Fruit fly (Drosophila melanogaster) whole organism, prepupa: ENCODE measurements around the gene CG5697.
A peak's percentile ranks its signal among the peaks of the same experiment; 100 is the strongest.

ENCODE experiments used
- CG11762 ChIP-seq: fragments of 200-800 bp; sonication (Bioruptor generic); optimal IDR thresholded peaks from 3 replicates; lab custom pipeline; 2016; ENCODE audit warnings: missing biosample characterization, missing genetic modification characterization; ENCODE audit not compliant: insufficient read depth
- CG11902 ChIP-seq: fragments of 200-800 bp; sonication (Bioruptor generic); optimal IDR thresholded peaks from 3 replicates; lab custom pipeline; 2016; ENCODE audit warnings: missing biosample characterization, missing genetic modification characterization
- CG1621 ChIP-seq: fragments of 200-800 bp; sonication (Bioruptor generic); optimal IDR thresholded peaks from 3 replicates; lab custom pipeline; 2018; ENCODE audit warnings: missing biosample characterization, mild to moderate bottlenecking, missing genetic modification characterization
- CG16779 ChIP-seq: fragments of 200-800 bp; sonication (Bioruptor generic); optimal IDR thresholded peaks from 3 replicates; lab custom pipeline; 2017; ENCODE audit warnings: missing biosample characterization, mild to moderate bottlenecking, missing genetic modification characterization
- CG3032 ChIP-seq: fragments of 200-800 bp; optimal IDR thresholded peaks from 2 replicates; lab custom pipeline; 2019; ENCODE audit warnings: missing biosample characterization, mild to moderate bottlenecking, missing genetic modification characterization, moderate library complexity
- CG34406 ChIP-seq: fragments of 200-800 bp; sonication (Bioruptor generic); optimal IDR thresholded peaks from 3 replicates; lab custom pipeline; 2016; ENCODE audit warnings: missing biosample characterization, missing genetic modification characterization
- CG6792 ChIP-seq: fragments of 200-800 bp; sonication (Bioruptor generic); optimal IDR thresholded peaks from 3 replicates; lab custom pipeline; 2016; ENCODE audit warnings: missing biosample characterization, missing genetic modification characterization
- CG7368 ChIP-seq: fragments of 200-800 bp; sonication (Bioruptor generic); optimal IDR thresholded peaks from 3 replicates; lab custom pipeline; 2016; ENCODE audit warnings: missing biosample characterization, missing genetic modification characterization
- CG8119 ChIP-seq: fragments of 200-800 bp; sonication (Bioruptor generic); IDR thresholded peaks from 3 replicates; pipeline ENCODE4 v1.3.6; 2022; ENCODE audit warnings: missing biosample characterization, missing genetic modification characterization
- CG8632 ChIP-seq: fragments of 200-800 bp; sonication (Bioruptor generic); optimal IDR thresholded peaks from 3 replicates; lab custom pipeline; 2016; ENCODE audit warnings: missing biosample characterization, missing genetic modification characterization
- CG9139 ChIP-seq: fragments of 200-800 bp; sonication (Bioruptor generic); optimal IDR thresholded peaks from 3 replicates; lab custom pipeline; 2017; ENCODE audit warnings: missing biosample characterization, mild to moderate bottlenecking, missing genetic modification characterization
- Eip75B ChIP-seq: fragments of 200-800 bp; sonication (Bioruptor generic); optimal IDR thresholded peaks from 3 replicates; lab custom pipeline; 2016; ENCODE audit warnings: missing biosample characterization, missing genetic modification characterization
- Eip78C ChIP-seq: fragments of 200-800 bp; sonication (Bioruptor generic); peaks from one replicate; lab custom pipeline; 2016; ENCODE audit warnings: missing biosample characterization, missing genetic modification characterization
- Eip93F ChIP-seq: fragments of 200-800 bp; sonication (Bioruptor generic); optimal IDR thresholded peaks from 2 replicates; lab custom pipeline; 2016; ENCODE audit warnings: missing biosample characterization, mild to moderate bottlenecking, missing genetic modification characterization
- Ets21C ChIP-seq: fragments of 200-800 bp; sonication (Bioruptor generic); optimal IDR thresholded peaks from 3 replicates; lab custom pipeline; 2016; ENCODE audit warnings: missing biosample characterization, missing genetic modification characterization
- Hr38 ChIP-seq: sonication (Bioruptor generic); optimal IDR thresholded peaks from 2 replicates; lab custom pipeline; 2016; ENCODE audit warnings: missing biosample characterization, missing genetic modification characterization
- Hr39 ChIP-seq: fragments of 200-800 bp; sonication (Bioruptor generic); optimal IDR thresholded peaks from 2 replicates; lab custom pipeline; 2016; ENCODE audit warnings: missing biosample characterization, missing genetic modification characterization
- Hr4 ChIP-seq: fragments of 200-800 bp; sonication (Bioruptor generic); optimal IDR thresholded peaks from 3 replicates; lab custom pipeline; 2016; ENCODE audit warnings: missing biosample characterization, missing genetic modification characterization
- Lpt ChIP-seq: fragments of 200-800 bp; sonication (Bioruptor generic); optimal IDR thresholded peaks from 3 replicates; lab custom pipeline; 2016; ENCODE audit warnings: missing biosample characterization, missing genetic modification characterization
- Smox ChIP-seq: fragments of 200-800 bp; sonication (Bioruptor generic); optimal IDR thresholded peaks from 3 replicates; lab custom pipeline; 2016; ENCODE audit warnings: missing biosample characterization, missing genetic modification characterization
- Sox14 ChIP-seq: fragments of 200-800 bp; sonication (Bioruptor generic); optimal IDR thresholded peaks from 3 replicates; lab custom pipeline; 2016; ENCODE audit warnings: missing biosample characterization, missing genetic modification characterization
- achi ChIP-seq: fragments of 200-800 bp; sonication (Bioruptor generic); optimal IDR thresholded peaks from 3 replicates; lab custom pipeline; 2016; ENCODE audit warnings: missing biosample characterization, missing genetic modification characterization
- cyc ChIP-seq: fragments of 200-800 bp; sonication (Bioruptor generic); optimal IDR thresholded peaks from 3 replicates; lab custom pipeline; 2016; ENCODE audit warnings: missing biosample characterization, missing genetic modification characterization
- dac ChIP-seq: fragments of 200-800 bp; sonication (Bioruptor generic); optimal IDR thresholded peaks from 2 replicates; lab custom pipeline; 2017; ENCODE audit warnings: missing biosample characterization, mild to moderate bottlenecking, missing genetic modification characterization
- dsx ChIP-seq: fragments of 200-800 bp; optimal IDR thresholded peaks from 3 replicates; lab custom pipeline; 2019; ENCODE audit warnings: missing biosample characterization, mild to moderate bottlenecking, missing genetic modification characterization, moderate library complexity; ENCODE audit not compliant: poor library complexity, severe bottlenecking
- eg ChIP-seq: fragments of 200-800 bp; sonication (Bioruptor generic); IDR thresholded peaks from 3 replicates; pipeline ENCODE4 v1.3.6; 2022; ENCODE audit warnings: missing biosample characterization, missing genetic modification characterization
- esn ChIP-seq: fragments of 200-800 bp; sonication (Bioruptor generic); optimal IDR thresholded peaks from 2 replicates; lab custom pipeline; 2016; ENCODE audit warnings: missing biosample characterization, mild to moderate bottlenecking, missing genetic modification characterization, moderate library complexity
- fd59A ChIP-seq: fragments of 200-800 bp; sonication (Bioruptor generic); optimal IDR thresholded peaks from 2 replicates; lab custom pipeline; 2017; ENCODE audit warnings: missing biosample characterization, mild to moderate bottlenecking, missing genetic modification characterization, missing genetic modification reagents
- fd85E ChIP-seq: fragments of 200-800 bp; sonication (Bioruptor generic); optimal IDR thresholded peaks from 3 replicates; lab custom pipeline; 2016; ENCODE audit warnings: missing biosample characterization, missing genetic modification characterization
- lz ChIP-seq: fragments of 200-800 bp; sonication (Bioruptor generic); optimal IDR thresholded peaks from 3 replicates; lab custom pipeline; 2016; ENCODE audit warnings: missing biosample characterization, missing genetic modification characterization
- net ChIP-seq: fragments of 200-800 bp; sonication (Bioruptor generic); optimal IDR thresholded peaks from 3 replicates; lab custom pipeline; 2016; ENCODE audit warnings: missing biosample characterization, missing genetic modification characterization
- pdm3 ChIP-seq: fragments of 200-800 bp; sonication (Bioruptor generic); optimal IDR thresholded peaks from 3 replicates; lab custom pipeline; 2016; ENCODE audit warnings: missing biosample characterization, missing genetic modification characterization
- salr ChIP-seq, 2 experiments: fragments of 200-800 bp; sonication (Bioruptor generic); optimal IDR thresholded peaks; 3 replicates each; lab custom pipeline; 2016 to 2018; ENCODE audit warnings: missing biosample characterization in 2 of 2, missing genetic modification characterization in 2 of 2, mild to moderate bottlenecking in 1 of 2
- spab ChIP-seq: fragments of 200-800 bp; sonication (Bioruptor generic); optimal IDR thresholded peaks from 2 replicates; lab custom pipeline; 2017; ENCODE audit warnings: missing biosample characterization, mild to moderate bottlenecking, missing genetic modification characterization, missing genetic modification reagents
- ss ChIP-seq, 2 experiments: fragments of 200-800 bp; sonication (Bioruptor generic); optimal IDR thresholded peaks; 2 replicates in 1 of 2; 3 replicates in 1 of 2; lab custom pipeline; 2017 to 2018; ENCODE audit warnings: mild to moderate bottlenecking in 2 of 2, missing biosample characterization in 2 of 2, missing genetic modification characterization in 2 of 2, moderate library complexity in 1 of 2
- svp ChIP-seq: fragments of 200-800 bp; sonication (Bioruptor generic); peaks from one replicate; lab custom pipeline; 2016; ENCODE audit warnings: missing biosample characterization, missing genetic modification characterization
- topi ChIP-seq: fragments of 200-800 bp; sonication (Bioruptor generic); optimal IDR thresholded peaks from 3 replicates; lab custom pipeline; 2016; ENCODE audit warnings: missing biosample characterization, missing genetic modification characterization
- vri ChIP-seq: fragments of 200-800 bp; sonication (Bioruptor generic); optimal IDR thresholded peaks from 3 replicates; lab custom pipeline; 2016; ENCODE audit warnings: missing biosample characterization, mild to moderate bottlenecking, missing genetic modification characterization

CG5697 gene

DNA sequence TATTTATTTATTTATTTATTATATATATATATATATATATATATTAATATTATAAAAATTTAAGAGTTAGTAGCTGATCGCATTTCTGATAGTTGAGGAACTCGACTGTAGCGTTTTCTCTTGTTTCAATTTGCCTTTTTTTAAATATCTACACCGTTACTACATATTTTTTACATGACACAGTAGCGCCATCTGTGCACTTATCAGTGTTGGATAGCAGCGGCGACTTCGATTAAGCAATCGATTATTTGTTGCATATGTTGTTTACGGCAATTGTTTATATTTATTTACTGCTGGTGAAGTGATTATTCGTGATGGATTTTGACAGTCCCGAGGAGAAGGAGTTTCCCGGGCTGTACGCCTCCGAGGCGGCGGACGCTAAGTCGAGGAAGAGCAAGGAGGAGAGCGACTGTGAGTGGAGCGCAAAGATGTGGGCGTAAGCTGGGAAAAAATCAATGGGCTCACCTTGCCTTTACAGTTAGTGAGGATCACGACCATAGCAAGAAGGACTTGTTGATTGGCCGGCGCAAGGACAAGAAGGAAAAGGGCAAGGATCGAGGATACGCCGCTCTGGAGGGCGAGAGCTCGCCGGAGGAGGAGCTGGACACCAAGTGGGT is 1.8 kb downstream of the CG5697 start, which contains the start of gene Rlip (continued):
- peak; percentile 16 for TF ChIP-seq Sox14 (GFP tag; lab: Kevin White, UChicago)
- TF ChIP-seq eg (GFP tag; lab: Robert Waterston, UW), result peak; percentile 79
- TF ChIP-seq Smox (GFP tag; lab: Kevin White, UChicago), result no peak
- peak; percentile 1 for TF ChIP-seq dsx (GFP tag; lab: Kevin White, UChicago)
- TF ChIP-seq CG7368 (GFP tag; lab: Kevin White, UChicago), result peak; percentile 11
- peak; percentile 22 for TF ChIP-seq pdm3
- TF ChIP-seq Hr4, result no peak
- TF ChIP-seq Ets21C (GFP tag; lab: Kevin White, UChicago), result no peak
- TF ChIP-seq Hr39 (GFP tag; lab: Kevin White, UChicago), result peak; percentile 39
- TF ChIP-seq fd59A (GFP tag; lab: Kevin White, UChicago), result no peak
- peak; percentile 14 for TF ChIP-seq CG6792 (GFP tag; lab: Kevin White, UChicago)
- no peak for TF ChIP-seq net
- TF ChIP-seq Eip78C (GFP tag; lab: Kevin White, UChicago), result peak; percentile 47
- TF ChIP-seq lz (GFP tag; lab: Kevin White, UChicago), result peak; percentile 53
- peak; percentile 40 for TF ChIP-seq CG11762 (GFP tag; lab: Kevin White, UChicago)
- no peak for TF ChIP-seq dac (GFP tag; lab: Kevin White, UChicago)
- TF ChIP-seq CG34406 (GFP tag; lab: Kevin White, UChicago), result no peak
- TF ChIP-seq CG9139 (GFP tag; lab: Kevin White, UChicago), result no peak
- TF ChIP-seq CG16779, result peak; percentile 37
- peak in 1 of 2 experiments; percentile 40 for TF ChIP-seq ss (GFP tag; optimal IDR thresholded peaks at IDR 0.05; lab: Kevin White, UChicago)
- TF ChIP-seq achi (GFP tag; lab: Kevin White, UChicago), result no peak
- TF ChIP-seq spab (GFP tag; lab: Kevin White, UChicago), result no peak
- TF ChIP-seq CG8632, result no peak
- no peak for TF ChIP-seq CG1621 (tag; lab: Kevin White, UChicago)
- TF ChIP-seq CG3032 (tag; lab: Kevin White, UChicago), result peak; percentile 62
- TF ChIP-seq Lpt (GFP tag; lab: Kevin White, UChicago), result peak; percentile 47
- no peak for TF ChIP-seq Hr38 (GFP tag; lab: Kevin White, UChicago)
- no peak for TF ChIP-seq fd85E
- no peak for TF ChIP-seq CG8119 (GFP tag; lab: Robert Waterston, UW)
- peak; percentile 65 for TF ChIP-seq cyc (GFP tag; lab: Kevin White, UChicago)
- TF ChIP-seq Eip93F (GFP tag; lab: Kevin White, UChicago), result no peak
- peak; percentile 51 for TF ChIP-seq topi (GFP tag; lab: Kevin White, UChicago)
- peak; percentile 52 for TF ChIP-seq CG11902 (GFP tag; lab: Kevin White, UChicago)
- TF ChIP-seq salr (GFP tag; optimal IDR thresholded peaks at IDR 0.05; lab: Kevin White, UChicago), result no peak
- TF ChIP-seq svp, result peak; percentile 67
- peak; percentile 15 for TF ChIP-seq Eip75B

DNA sequence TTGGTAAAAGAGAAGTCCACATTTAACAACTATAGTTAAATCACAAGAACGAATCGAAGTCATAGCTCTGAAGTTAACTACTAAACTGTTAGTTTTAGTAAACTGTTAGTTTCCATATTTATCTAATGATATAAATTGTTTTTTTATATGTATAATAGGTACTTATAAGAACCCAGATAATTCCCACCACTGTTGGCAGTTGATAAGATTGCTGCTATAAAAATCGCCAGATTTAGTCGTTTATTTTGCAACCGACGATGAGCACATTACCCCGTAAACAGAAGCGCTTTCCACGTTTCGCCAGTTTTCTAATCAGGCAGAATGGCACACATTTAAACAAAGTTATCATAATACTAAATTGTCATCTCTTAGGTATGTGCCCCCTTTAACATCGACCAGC is 3.3 kb downstream of the CG5697 start:
- TF ChIP-seq pdm3, result no peak
- TF ChIP-seq vri (GFP tag; lab: Kevin White, UChicago), result peak; percentile 56
- TF ChIP-seq fd85E, result no peak
- no peak for TF ChIP-seq CG16779
- TF ChIP-seq esn (GFP tag; lab: Kevin White, UChicago), result peak; percentile 4
- TF ChIP-seq Eip78C (GFP tag; lab: Kevin White, UChicago), result peak; percentile 39
- TF ChIP-seq Ets21C (GFP tag; lab: Kevin White, UChicago), result no peak
- TF ChIP-seq net, result no peak
